Fruit fly (Drosophila melanogaster): ENCODE data around the gene Brd.

The Brd gene

DNA sequence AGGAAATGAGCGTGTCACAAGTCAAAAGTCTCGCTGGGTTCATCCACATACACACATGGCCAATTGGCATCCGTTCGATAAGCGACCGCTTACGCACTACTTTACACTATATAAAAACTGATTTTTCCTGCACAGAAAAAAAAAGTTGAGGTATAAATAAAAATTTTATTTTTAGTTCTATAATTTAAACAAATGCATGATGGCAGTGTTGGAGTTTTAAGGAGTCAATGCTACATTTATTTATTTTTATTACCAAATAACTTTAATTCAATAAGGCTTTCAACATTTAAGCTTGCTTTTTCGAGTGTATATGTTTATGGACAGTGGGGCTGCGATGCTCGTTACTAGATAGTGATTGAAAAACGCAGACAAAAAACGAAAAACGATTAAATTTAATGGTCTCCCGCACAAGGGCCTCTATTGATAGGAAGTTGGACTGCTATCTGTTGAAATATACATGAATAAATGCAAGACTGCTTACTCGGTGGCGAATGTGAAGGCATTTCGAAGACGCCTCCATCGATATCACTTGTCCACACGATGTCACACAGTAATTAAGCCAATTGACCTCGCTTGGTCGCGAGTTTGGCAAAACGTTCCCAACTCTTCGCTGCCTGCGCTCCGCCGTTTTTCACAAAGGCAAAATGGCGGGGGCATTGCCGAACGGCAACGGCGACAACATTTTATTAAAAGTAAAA lies 39.3 kb downstream of the Brd start (continued):
- TF ChIP-seq Camta (GFP tag; optimal IDR thresholded peaks at IDR 0.05) (peak; percentile 18), pita (GFP tag; optimal IDR thresholded peaks at IDR 0.05) (no peak), wdn (GFP tag; IDR thresholded peaks at IDR 0.05) (no peak), CG7745 (tag; optimal IDR thresholded peaks at IDR 0.05) (peak; percentile 1), CG2678 (tag; optimal IDR thresholded peaks at IDR 0.05) (peak; percentile 87), grau (tag; optimal IDR thresholded peaks at IDR 0.05) (peak; percentile 78), ato (GFP tag; IDR thresholded peaks at IDR 0.05; ENCODE audit: partially characterized antibody) (no peak), pum (GFP tag; optimal IDR thresholded peaks at IDR 0.05) (peak; percentile 47), unpg (GFP tag; optimal IDR thresholded peaks at IDR 0.05) (peak; percentile 92), Blimp-1 (GFP tag; optimal IDR thresholded peaks at IDR 0.05) (peak; percentile 85), Atf3 (GFP tag; optimal IDR thresholded peaks at IDR 0.05) (no peak), so (GFP tag; IDR thresholded peaks at IDR 0.05) (peak; percentile 69; the same call in 1 of the 3 replicates), da (GFP tag; optimal IDR thresholded peaks at IDR 0.05) (no peak), Asciz (GFP tag; optimal IDR thresholded peaks at IDR 0.05) (peak; percentile 78), CG8388 (GFP tag; optimal IDR thresholded peaks at IDR 0.05) (peak; percentile 88), NC2α (GFP tag; optimal IDR thresholded peaks at IDR 0.05) (no peak), sima (GFP tag; optimal IDR thresholded peaks at IDR 0.05) (no peak), B-H1 (GFP tag; IDR thresholded peaks at IDR 0.05) (peak; percentile 49), Hr51 (GFP tag; optimal IDR thresholded peaks at IDR 0.05) (peak in 1 of 2 experiments; percentile 84), CG17361 (GFP tag; IDR thresholded peaks at IDR 0.05) (peak; percentile 84), kah (GFP tag; optimal IDR thresholded peaks at IDR 0.05) (peak; percentile 53), tin (GFP tag; optimal IDR thresholded peaks at IDR 0.05) (peak; percentile 65), lmd (GFP tag; IDR thresholded peaks at IDR 0.05) (peak; percentile 71), CG10654 (GFP tag; optimal IDR thresholded peaks at IDR 0.05) (peak; percentile 63), CG30431 (GFP tag; optimal IDR thresholded peaks at IDR 0.05) (peak; percentile 50), knrl (GFP tag; IDR thresholded peaks at IDR 0.05; ENCODE audit: partially characterized antibody) (no peak), CG1602 (GFP tag; optimal IDR thresholded peaks at IDR 0.05) (peak; percentile 60), zfh1 (GFP tag; IDR thresholded peaks at IDR 0.05) (peak; percentile 76; the same call in 2 of the 3 replicates), abd-A (tag; optimal IDR thresholded peaks at IDR 0.05) (no peak), lbe (GFP tag; optimal IDR thresholded peaks at IDR 0.05) (no peak), CG31388 (GFP tag; optimal IDR thresholded peaks at IDR 0.05) (peak; percentile 74), CG8765 (GFP tag; IDR thresholded peaks at IDR 0.05) (no peak), CG7839 (tag; optimal IDR thresholded peaks at IDR 0.05) (peak; percentile 88), otp (GFP tag; IDR thresholded peaks at IDR 0.05) (peak; percentile 46; the same call in 1 of the 3 replicates), kni (GFP tag; optimal IDR thresholded peaks at IDR 0.05) (no peak), E2f2 (GFP tag; IDR thresholded peaks at IDR 0.05) (0 out of 2 replicates have a peak, but pooled peaks have one; percentile 44), bcd (GFP tag; optimal IDR thresholded peaks at IDR 0.05) (peak; percentile 65), ap (GFP tag; IDR thresholded peaks at IDR 0.05) (peak; percentile 56; the same call in 1 of the 2 replicates), D19A (tag; optimal IDR thresholded peaks at IDR 0.05) (peak; percentile 72), CG8281 (tag; optimal IDR thresholded peaks at IDR 0.05) (peak; percentile 47), trem (tag; optimal IDR thresholded peaks at IDR 0.05) (peak; percentile 74), CG17568 (GFP tag; optimal IDR thresholded peaks at IDR 0.05) (peak; percentile 50), Bteb2 (GFP tag; optimal IDR thresholded peaks at IDR 0.05) (peak; percentile 33), dati (GFP tag; IDR thresholded peaks at IDR 0.05) (no peak), CG33557 (GFP tag; optimal IDR thresholded peaks at IDR 0.05) (peak; percentile 78), CG11560 (tag; IDR thresholded peaks at IDR 0.05) (0 out of 3 replicates have a peak, but pooled peaks have one; percentile 13), CG32767 (GFP tag; IDR thresholded peaks at IDR 0.05) (peak; percentile 65; the same call in 1 of the 2 replicates), Mes4 (GFP tag; optimal IDR thresholded peaks at IDR 0.05) (no peak), exex (tag; optimal IDR thresholded peaks at IDR 0.05) (peak; percentile 16)
